Fruit fly (Drosophila melanogaster): ENCODE measurements around the gene CG43703.

CG43703 gene

dm6 chr2L:3786246-3786645 lies 21.0 kb downstream of the CG43703 start (continued):
- TF ChIP-seq dati (GFP tag; IDR thresholded peaks at IDR 0.05) (0 out of 2 replicates have a peak, but pooled peaks have one; percentile 11), CG13287 (GFP tag; IDR thresholded peaks at IDR 0.05; ENCODE audit: partially characterized antibody) (no peak), CG6791 (GFP tag; IDR thresholded peaks at IDR 0.05; ENCODE audit: partially characterized antibody) (0 out of 3 replicates have a peak, but pooled peaks have one; percentile 5), H2.0 (GFP tag; IDR thresholded peaks at IDR 0.05) (peak; percentile 75), tup (GFP tag; optimal IDR thresholded peaks at IDR 0.05) (no peak), Opbp (GFP tag; IDR thresholded peaks at IDR 0.05; ENCODE audit: partially characterized antibody) (peak; percentile 30; the same call in 1 of the 3 replicates), CG13123 (GFP tag; optimal IDR thresholded peaks at IDR 0.05) (no peak), B-H1 (GFP tag; IDR thresholded peaks at IDR 0.05) (peak; percentile 67; the same call in 2 of the 3 replicates), CG5180 (GFP tag; optimal IDR thresholded peaks at IDR 0.05) (no peak), pfk (GFP tag; optimal IDR thresholded peaks at IDR 0.05) (no peak), CG12299 (tag; optimal IDR thresholded peaks at IDR 0.05) (peak; percentile 19), C15 (GFP tag; IDR thresholded peaks at IDR 0.05) (0 out of 3 replicates have a peak, but pooled peaks have one; percentile 19), Aef1 (GFP tag; IDR thresholded peaks at IDR 0.05) (peak; percentile 76), CG32767 (GFP tag; IDR thresholded peaks at IDR 0.05) (no peak), Xbp1 (GFP tag; optimal IDR thresholded peaks at IDR 0.05) (peak; percentile 83), fu2 (GFP tag; optimal IDR thresholded peaks at IDR 0.05) (peak; percentile 49), CG11560 (tag; IDR thresholded peaks at IDR 0.05) (peak; percentile 49; the same call in 2 of the 3 replicates), CG12391 (tag; optimal IDR thresholded peaks at IDR 0.05) (peak; percentile 69), CG14667 (GFP tag; IDR thresholded peaks at IDR 0.05) (peak; percentile 80), ase (GFP tag; IDR thresholded peaks at IDR 0.05) (peak; percentile 85), Lhr (GFP tag; optimal IDR thresholded peaks at IDR 0.05) (peak; percentile 90), Gug (GFP tag; IDR thresholded peaks at IDR 0.05) (peak; percentile 80), crp (GFP tag; optimal IDR thresholded peaks at IDR 0.05) (peak in 1 of 2 experiments; percentile 6), CG2202 (tag; optimal IDR thresholded peaks at IDR 0.05) (peak; percentile 50), stc (GFP tag; IDR thresholded peaks at IDR 0.05) (peak; percentile 41), CG16813 (GFP tag; IDR thresholded peaks at IDR 0.05; ENCODE audit: partially characterized antibody) (no peak), CG10959 (GFP tag; IDR thresholded peaks at IDR 0.05) (peak; percentile 86), Myb (GFP tag; optimal IDR thresholded peaks at IDR 0.05) (peak; percentile 57), CTCF (GFP tag; optimal IDR thresholded peaks at IDR 0.05) (peak; percentile 98), CG1647 (GFP tag; optimal IDR thresholded peaks at IDR 0.05) (no peak), pho (GFP tag; optimal IDR thresholded peaks at IDR 0.05) (peak; percentile 52), cwo (GFP tag; optimal IDR thresholded peaks at IDR 0.05) (peak; percentile 11), tll (GFP tag; optimal IDR thresholded peaks at IDR 0.05) (no peak), Mrtf (GFP tag; IDR thresholded peaks at IDR 0.05) (peak; percentile 89), CoRest (tag; optimal IDR thresholded peaks at IDR 0.05) (peak; percentile 64), HLH4C (GFP tag; IDR thresholded peaks at IDR 0.05; ENCODE audit: partially characterized antibody) (no peak), ssp (GFP tag; IDR thresholded peaks at IDR 0.05) (peak; percentile 71), disco-r (GFP tag; optimal IDR thresholded peaks at IDR 0.05) (peak; percentile 50), CG6175 (GFP tag; IDR thresholded peaks at IDR 0.05) (peak; percentile 54; the same call in 1 of the 3 replicates), gsb-n (tag; optimal IDR thresholded peaks at IDR 0.05) (peak; percentile 43), D19A (tag; optimal IDR thresholded peaks at IDR 0.05) (peak; percentile 39), CG12104 (GFP tag; optimal IDR thresholded peaks at IDR 0.05) (peak; percentile 15), CG11085 (GFP tag; IDR thresholded peaks at IDR 0.05) (peak; percentile 77), CG17912 (GFP tag; optimal IDR thresholded peaks at IDR 0.05) (peak; percentile 89), vfl (GFP tag; optimal IDR thresholded peaks at IDR 0.05) (peak; percentile 4), CG17568 (GFP tag; optimal IDR thresholded peaks at IDR 0.05) (no peak), nerfin-1 (tag; optimal IDR thresholded peaks at IDR 0.05) (no peak), Sry-δ (GFP tag; optimal IDR thresholded peaks at IDR 0.05) (peak; percentile 28), hbn (GFP tag; IDR thresholded peaks at IDR 0.05; ENCODE audit: partially characterized antibody) (no peak), oc (tag; optimal IDR thresholded peaks at IDR 0.05) (peak; percentile 5)

Measured in whole organism, embryonic.